Worm (Caenorhabditis elegans) whole organism, L4 larva: ENCODE results near the gene srlf-1.
A peak's percentile ranks its signal among the peaks of the same experiment; 100 is the strongest.

ENCODE experiments used
- duxl-1 ChIP-seq: sonication (generic microtip); optimal IDR thresholded peaks from 2 replicates; lab custom pipeline; 2016; ENCODE audit warnings: mild to moderate bottlenecking, missing genetic modification characterization, moderate library complexity, missing compliant biosample characterization; ENCODE audit not compliant: poor library complexity
- hlh-30 ChIP-seq: sonication (generic microtip); optimal IDR thresholded peaks from 2 replicates; lab custom pipeline; 2017; ENCODE audit warnings: antibody characterized with exemption, mild to moderate bottlenecking, missing genetic modification characterization, missing compliant biosample characterization; ENCODE audit not compliant: insufficient read depth
- hmg-1.1 ChIP-seq: fragments of 200-800 bp; sonication (Bioruptor generic); IDR thresholded peaks from 2 replicates; pipeline ENCODE4 v1.3.6; 2022; ENCODE audit warnings: missing genetic modification reagents, missing genetic modification characterization, missing compliant biosample characterization
- nhr-28 ChIP-seq: fragments of 150-350 bp; optimal IDR thresholded peaks from 2 replicates; lab custom pipeline; 2014; ENCODE audit warnings: missing biosample characterization, missing genetic modification characterization
- pqm-1 ChIP-seq: sonication (generic microtip); optimal IDR thresholded peaks from 2 replicates; lab custom pipeline; 2017; ENCODE audit warnings: missing biosample characterization, missing genetic modification characterization
- snpc-4 ChIP-seq: fragments of 150-350 bp; optimal IDR thresholded peaks from 2 replicates; lab custom pipeline; 2014; ENCODE audit warnings: missing biosample characterization, missing genetic modification characterization
- tag-97 ChIP-seq: fragments of 200-800 bp; sonication (Bioruptor generic); IDR thresholded peaks from 2 replicates; pipeline ENCODE4 v1.3.6; 2022; ENCODE audit warnings: missing genetic modification characterization, missing compliant biosample characterization
- unc-62 ChIP-seq, 3 experiments: fragments of 150-350 bp in 1 of 3; sonication (generic microtip); optimal IDR thresholded peaks in 2 of 3; peaks in 1 of 3; 1 replicate in 1 of 3; 2 replicates in 2 of 3; lab custom pipeline; 2014 to 2017; ENCODE audit warnings: missing biosample characterization in 3 of 3, missing genetic modification characterization in 3 of 3, missing genetic modification reagents in 3 of 3, missing genotype in 1 of 3

ce11 chrII:7810162-7810868 lies 19.9 kb downstream of the srlf-1 start:
- TF ChIP-seq duxl-1 (tag; lab: Kevin White, UChicago) (peak; percentile 29), nhr-28 (peak; percentile 19), unc-62 (GFP tag; optimal IDR thresholded peaks at IDR 0.05 in 1 of 2; lab: Kevin White, UChicago) (peak in 1 of 2 experiments; percentile 37), unc-62 (tag; optimal IDR thresholded peaks at IDR 0.05; lab: Kevin White, UChicago) (no peak), pqm-1 (tag; lab: Kevin White, UChicago) (no peak), hlh-30 (tag; lab: Kevin White, UChicago) (no peak), hmg-1.1 (GFP tag; lab: Robert Waterston, UW) (no peak), snpc-4 (tag; lab: Kevin White, UChicago) (no peak), tag-97 (no peak)
